Worm (Caenorhabditis elegans) whole organism, L4 larva: Measurements from ENCODE around the gene clhm-1.

Experiments
- F44E2.7 ChIP-seq: fragments of 200-800 bp; sonication (Bioruptor generic); IDR thresholded peaks from 2 replicates; pipeline ENCODE4 v2.1.2; 2022; ENCODE audit warnings: missing genetic modification characterization, missing compliant biosample characterization
- F49E8.2 ChIP-seq: sonication (generic microtip); optimal IDR thresholded peaks from 2 replicates; lab custom pipeline; 2016; ENCODE audit warnings: missing compliant biosample characterization, mild to moderate bottlenecking, missing genetic modification characterization, borderline replicate concordance
- R02D3.7 ChIP-seq: fragments of 150-350 bp; sonication (generic microtip); optimal IDR thresholded peaks from 3 replicates; lab custom pipeline; 2014; ENCODE audit warnings: missing biosample characterization, missing genetic modification characterization
- T20F7.1 ChIP-seq: fragments of 200-800 bp; sonication (Bioruptor generic); optimal IDR thresholded peaks from 2 replicates; lab custom pipeline; 2018; ENCODE audit warnings: mild to moderate bottlenecking, missing genetic modification characterization, missing compliant biosample characterization
- Y48G9A.11 ChIP-seq: fragments of 200-800 bp; sonication (Bioruptor generic); IDR thresholded peaks from 2 replicates; pipeline ENCODE4 v1.3.6; 2022; ENCODE audit warnings: missing genetic modification reagents, missing genetic modification characterization, missing compliant biosample characterization
- Y5F2A.4 ChIP-seq: fragments of 200-800 bp; sonication (Bioruptor generic); optimal IDR thresholded peaks from 2 replicates; lab custom pipeline; 2018; ENCODE audit warnings: mild to moderate bottlenecking, missing genetic modification characterization, missing compliant biosample characterization
- Y75B8A.6 ChIP-seq: fragments of 200-800 bp; sonication (Bioruptor generic); IDR thresholded peaks from 2 replicates; pipeline ENCODE4 v1.3.6; 2022; ENCODE audit warnings: missing genetic modification reagents, missing genetic modification characterization, missing compliant biosample characterization
- ZK337.2 ChIP-seq: fragments of 200-800 bp; sonication (Bioruptor generic); IDR thresholded peaks from 2 replicates; pipeline ENCODE4 v1.3.6; 2022; ENCODE audit warnings: missing genetic modification reagents, missing genetic modification characterization, missing compliant biosample characterization
- aha-1 ChIP-seq: fragments of 150-350 bp; peaks from one replicate; lab custom pipeline; 2014; ENCODE audit warnings: missing biosample characterization, missing genetic modification characterization
- attf-4 ChIP-seq: sonication (generic microtip); optimal IDR thresholded peaks from 3 replicates; lab custom pipeline; 2017; ENCODE audit warnings: missing biosample characterization, missing genetic modification characterization
- ceh-28 ChIP-seq: fragments of 150-350 bp; optimal IDR thresholded peaks from 2 replicates; lab custom pipeline; 2014; ENCODE audit warnings: missing biosample characterization, missing genetic modification reagents, missing genetic modification characterization
- ceh-44 ChIP-seq: fragments of 200-800 bp; sonication (Bioruptor generic); IDR thresholded peaks from 2 replicates; pipeline ENCODE4 v1.3.6; 2022; ENCODE audit warnings: missing genetic modification reagents, missing genetic modification characterization, missing compliant biosample characterization
- ces-1 ChIP-seq: fragments of 150-350 bp; sonication (generic microtip); optimal IDR thresholded peaks from 4 replicates; lab custom pipeline; 2014; ENCODE audit warnings: missing biosample characterization, missing genetic modification reagents, missing genetic modification characterization
- dmd-6 ChIP-seq: fragments of 200-800 bp; sonication (Bioruptor generic); IDR thresholded peaks from 2 replicates; pipeline ENCODE4 v1.3.6; 2022; ENCODE audit warnings: missing genetic modification reagents, missing genetic modification characterization, missing compliant biosample characterization
- dve-1 ChIP-seq: sonication (generic microtip); optimal IDR thresholded peaks from 2 replicates; lab custom pipeline; 2017; ENCODE audit warnings: antibody characterized with exemption, mild to moderate bottlenecking, missing genetic modification characterization, missing compliant biosample characterization; ENCODE audit not compliant: insufficient read depth
- egl-27 ChIP-seq: sonication (generic microtip); optimal IDR thresholded peaks from 3 replicates; lab custom pipeline; 2017; ENCODE audit warnings: missing biosample characterization, missing genetic modification reagents, missing genetic modification characterization
- egl-43 ChIP-seq: fragments of 200-800 bp; sonication (Bioruptor generic); IDR thresholded peaks from 2 replicates; pipeline ENCODE4 v1.3.6; 2022; ENCODE audit warnings: missing genetic modification reagents, missing genetic modification characterization, missing compliant biosample characterization
- fkh-10 ChIP-seq: fragments of 150-350 bp; optimal IDR thresholded peaks from 2 replicates; lab custom pipeline; 2014; ENCODE audit warnings: missing biosample characterization, missing genetic modification reagents, missing genetic modification characterization
- fos-1 ChIP-seq: fragments of 150-350 bp; optimal IDR thresholded peaks from 2 replicates; lab custom pipeline; 2014; ENCODE audit warnings: missing biosample characterization, missing genetic modification characterization
- hif-1 ChIP-seq, 2 experiments: sonication (generic microtip); optimal IDR thresholded peaks; 2 replicates each; lab custom pipeline; 2016 to 2017; ENCODE audit warnings: missing compliant biosample characterization in 2 of 2, missing genetic modification characterization in 2 of 2, missing genetic modification reagents in 2 of 2, missing genotype in 2 of 2, mild to moderate bottlenecking in 1 of 2
- hlh-11 ChIP-seq: fragments of 200-800 bp; sonication (Bioruptor generic); optimal IDR thresholded peaks from 2 replicates; lab custom pipeline; 2018; ENCODE audit warnings: mild to moderate bottlenecking, missing genetic modification characterization, missing compliant biosample characterization
- hlh-30 ChIP-seq: sonication (generic microtip); optimal IDR thresholded peaks from 2 replicates; lab custom pipeline; 2017; ENCODE audit warnings: antibody characterized with exemption, mild to moderate bottlenecking, missing genetic modification characterization, missing compliant biosample characterization; ENCODE audit not compliant: insufficient read depth
- hmg-1.1 ChIP-seq: fragments of 200-800 bp; sonication (Bioruptor generic); IDR thresholded peaks from 2 replicates; pipeline ENCODE4 v1.3.6; 2022; ENCODE audit warnings: missing genetic modification reagents, missing genetic modification characterization, missing compliant biosample characterization
- lim-7 ChIP-seq: fragments of 200-800 bp; sonication (Bioruptor generic); IDR thresholded peaks from 2 replicates; pipeline ENCODE4 v1.3.6; 2022; ENCODE audit warnings: missing genetic modification characterization, missing compliant biosample characterization
- lin-15B ChIP-seq: fragments of 150-350 bp; sonication (generic microtip); optimal IDR thresholded peaks from 3 replicates; lab custom pipeline; 2014; ENCODE audit warnings: missing biosample characterization, missing genetic modification characterization
- lsy-2 ChIP-seq, 2 experiments: fragments of 150-350 bp in 1 of 2; sonication (generic microtip) in 1 of 2; optimal IDR thresholded peaks; 2 replicates each; lab custom pipeline; 2014 to 2017; ENCODE audit warnings: missing biosample characterization in 2 of 2, missing genetic modification characterization in 2 of 2
- madf-5 ChIP-seq, 2 experiments: fragments of 200-800 bp; sonication (Bioruptor generic); IDR thresholded peaks; 2 replicates each; pipeline ENCODE4 v1.3.6; 2022; ENCODE audit warnings: missing compliant biosample characterization in 2 of 2, missing genetic modification characterization in 2 of 2
- mdl-1 ChIP-seq, 2 experiments: fragments of 150-350 bp in 1 of 2; sonication (generic microtip) in 1 of 2; optimal IDR thresholded peaks; 2 replicates each; lab custom pipeline; 2014 to 2017; ENCODE audit warnings: missing biosample characterization in 2 of 2, missing genetic modification characterization in 2 of 2
- mep-1 ChIP-seq: fragments of 150-350 bp; sonication (generic microtip); optimal IDR thresholded peaks from 3 replicates; lab custom pipeline; 2014; ENCODE audit warnings: missing biosample characterization, missing genetic modification characterization
- mxl-3 ChIP-seq: fragments of 200-800 bp; sonication (Bioruptor generic); optimal IDR thresholded peaks from 2 replicates; lab custom pipeline; 2018; ENCODE audit warnings: mild to moderate bottlenecking, missing genetic modification characterization, missing compliant biosample characterization
- nhr-102 ChIP-seq: sonication (generic microtip); optimal IDR thresholded peaks from 2 replicates; lab custom pipeline; 2016; ENCODE audit warnings: mild to moderate bottlenecking, missing genetic modification characterization, moderate library complexity, missing compliant biosample characterization
- nhr-237 ChIP-seq: sonication (generic microtip); optimal IDR thresholded peaks from 2 replicates; lab custom pipeline; 2017; ENCODE audit warnings: missing biosample characterization, missing genetic modification characterization
- nhr-25 ChIP-seq: sonication (generic microtip); optimal IDR thresholded peaks from 2 replicates; lab custom pipeline; 2017; ENCODE audit warnings: missing genetic modification characterization, mild to moderate bottlenecking, missing compliant biosample characterization, antibody characterized with exemption, moderate library complexity, borderline replicate concordance; ENCODE audit not compliant: insufficient read depth
- nhr-28 ChIP-seq: fragments of 150-350 bp; optimal IDR thresholded peaks from 2 replicates; lab custom pipeline; 2014; ENCODE audit warnings: missing biosample characterization, missing genetic modification characterization
- nhr-41 ChIP-seq: fragments of 200-800 bp; sonication (Bioruptor generic); IDR thresholded peaks from 2 replicates; pipeline ENCODE4 v1.3.6; 2022; ENCODE audit warnings: missing genetic modification reagents, missing genetic modification characterization, missing compliant biosample characterization
- nhr-48 ChIP-seq: sonication (generic microtip); optimal IDR thresholded peaks from 2 replicates; lab custom pipeline; 2016; ENCODE audit warnings: mild to moderate bottlenecking, missing genetic modification characterization, missing compliant biosample characterization
- nhr-76 ChIP-seq: fragments of 150-350 bp; optimal IDR thresholded peaks from 2 replicates; lab custom pipeline; 2014; ENCODE audit warnings: missing biosample characterization, missing genetic modification characterization
- nhr-77 ChIP-seq: fragments of 150-350 bp; optimal IDR thresholded peaks from 2 replicates; lab custom pipeline; 2014; ENCODE audit warnings: missing biosample characterization, missing genetic modification characterization
- pha-4 ChIP-seq, 2 experiments: fragments of 150-350 bp in 1 of 2; fragments of 200-800 bp in 1 of 2; sonication (Bioruptor generic) in 1 of 2; IDR thresholded peaks in 1 of 2; optimal IDR thresholded peaks in 1 of 2; 2 replicates each; pipeline versions ENCODE4 v1.3.6 to Lab custom; 2014 to 2022; ENCODE audit warnings: missing genetic modification characterization in 2 of 2, missing genetic modification reagents in 2 of 2, missing biosample characterization in 1 of 2, missing compliant biosample characterization in 1 of 2
- php-3 ChIP-seq: fragments of 200-800 bp; sonication (Bioruptor generic); IDR thresholded peaks from 2 replicates; pipeline ENCODE4 v1.3.6; 2022; ENCODE audit warnings: missing genetic modification reagents, missing genetic modification characterization, missing compliant biosample characterization
- rbr-2 ChIP-seq: sonication (generic microtip); optimal IDR thresholded peaks from 2 replicates; lab custom pipeline; 2016; ENCODE audit warnings: missing genotype, missing genetic modification characterization, missing compliant biosample characterization
- set-16 ChIP-seq: fragments of 200-800 bp; sonication (Bioruptor generic); IDR thresholded peaks from 2 replicates; pipeline ENCODE4 v1.3.6; 2022; ENCODE audit warnings: missing genetic modification reagents, missing genetic modification characterization, missing compliant biosample characterization
- skn-1 ChIP-seq: fragments of 150-350 bp; optimal IDR thresholded peaks from 2 replicates; lab custom pipeline; 2014; ENCODE audit warnings: missing biosample characterization, missing genetic modification characterization
- spr-1 ChIP-seq: sonication (generic microtip); optimal IDR thresholded peaks from 2 replicates; lab custom pipeline; 2016; ENCODE audit warnings: mild to moderate bottlenecking, missing genetic modification characterization, missing compliant biosample characterization
- tra-1 ChIP-seq: fragments of 200-800 bp; sonication (Bioruptor generic); IDR thresholded peaks from 2 replicates; pipeline ENCODE4 v1.3.6; 2022; ENCODE audit warnings: missing genetic modification reagents, missing genetic modification characterization, missing compliant biosample characterization
- unc-130 ChIP-seq: sonication (generic microtip); optimal IDR thresholded peaks from 2 replicates; lab custom pipeline; 2016; ENCODE audit warnings: missing genetic modification reagents, missing genetic modification characterization, missing compliant biosample characterization
- zfp-3 ChIP-seq: fragments of 200-800 bp; sonication (Bioruptor generic); conservative IDR thresholded peaks from 2 replicates; pipeline ENCODE4 v1.3.6; 2022; ENCODE audit warnings: missing genetic modification reagents, missing genetic modification characterization, missing compliant biosample characterization
- zip-11 ChIP-seq: fragments of 200-800 bp; sonication (Bioruptor generic); IDR thresholded peaks from 2 replicates; pipeline ENCODE4 v1.3.6; 2022; ENCODE audit warnings: missing genetic modification characterization, missing compliant biosample characterization

The clhm-1 gene

DNA sequence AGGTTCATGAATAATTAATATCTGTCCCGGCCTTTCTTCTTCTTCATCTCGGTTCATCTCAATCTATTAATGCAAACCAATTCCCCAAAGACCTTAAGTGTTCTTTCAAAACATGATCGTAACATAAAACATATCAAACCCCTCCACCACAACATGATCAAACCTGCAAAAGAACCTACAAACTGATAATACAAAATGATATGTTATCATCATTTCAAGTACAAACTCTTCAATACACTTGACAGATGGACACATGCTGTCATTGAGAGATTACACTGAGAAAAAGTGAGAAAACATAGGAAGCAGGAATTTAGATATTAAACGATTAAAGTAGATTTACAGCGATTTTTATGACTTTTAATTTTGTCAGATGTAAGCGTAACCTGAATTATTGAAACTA is 46.3 kb downstream of the clhm-1 start (continued):
- TF ChIP-seq lim-7 (no peak), nhr-41 (GFP tag; lab: Robert Waterston, UW) (no peak), hmg-1.1 (GFP tag; lab: Robert Waterston, UW) (no peak), egl-43 (GFP tag; lab: Robert Waterston, UW) (no peak), tra-1 (GFP tag; lab: Robert Waterston, UW) (peak; percentile 65), nhr-28 (tag; lab: Kevin White, UChicago) (peak; percentile 96), mxl-3 (GFP tag; lab: Kevin White, UChicago) (peak; percentile 61), zfp-3 (GFP tag; lab: Robert Waterston, UW) (no peak)

DNA sequence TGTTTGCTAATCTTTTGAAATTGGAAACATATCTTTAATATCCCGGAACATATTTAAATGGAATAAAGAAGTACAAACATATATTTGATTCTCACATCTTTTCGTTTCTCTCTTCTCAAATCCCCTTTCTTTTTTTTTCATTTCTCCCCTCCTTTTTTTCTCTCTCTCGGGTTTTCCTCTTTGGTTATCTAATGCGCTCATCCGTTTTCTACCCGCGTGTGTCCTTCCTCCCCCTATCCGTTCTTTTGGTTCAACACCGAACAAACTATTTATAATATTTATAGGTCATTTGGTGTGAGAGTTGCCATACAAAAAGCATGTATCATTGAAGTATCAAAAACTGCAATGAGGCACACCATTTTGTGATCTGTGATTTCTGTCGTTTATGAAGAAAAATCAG is 46.9 kb downstream of the clhm-1 start:
- TF ChIP-seq rbr-2 (no peak), unc-130 (no peak), dve-1 (no peak), lsy-2 (tag; optimal IDR thresholded peaks at IDR 0.05; lab: Kevin White, UChicago) (peak in 1 of 2 experiments; percentile 67), nhr-41 (GFP tag; lab: Robert Waterston, UW) (no peak), lin-15B (tag; lab: Kevin White, UChicago) (no peak), nhr-48 (tag; lab: Kevin White, UChicago) (peak; percentile 23), nhr-28 (tag; lab: Kevin White, UChicago) (peak; percentile 51), F49E8.2 (tag; lab: Kevin White, UChicago) (no peak), nhr-102 (tag; lab: Kevin White, UChicago) (no peak), nhr-76 (tag; lab: Kevin White, UChicago) (no peak), R02D3.7 (no peak), mdl-1 (tag; optimal IDR thresholded peaks at IDR 0.05; lab: Kevin White, UChicago) (peak; percentile 25 to 63), fos-1 (tag; lab: Kevin White, UChicago) (no peak), ceh-28 (no peak), skn-1 (tag; lab: Kevin White, UChicago) (no peak), set-16 (no peak), aha-1 (tag; lab: Kevin White, UChicago) (peak; percentile 21), hlh-11 (tag; lab: Kevin White, UChicago) (peak; percentile 38), nhr-25 (tag; lab: Kevin White, UChicago) (peak; percentile 54), zip-11 (GFP tag; lab: Robert Waterston, UW) (no peak), hlh-30 (tag; lab: Kevin White, UChicago) (peak; percentile 5), attf-4 (tag; lab: Kevin White, UChicago) (no peak), php-3 (GFP tag; lab: Robert Waterston, UW) (no peak), madf-5 (GFP tag; IDR thresholded peaks at IDR 0.05; lab: Robert Waterston, UW) (no peak), dmd-6 (GFP tag; lab: Robert Waterston, UW) (peak; percentile 53), spr-1 (tag; lab: Kevin White, UChicago) (no peak), nhr-237 (tag; lab: Kevin White, UChicago) (no peak), ces-1 (GFP tag; lab: Kevin White, UChicago) (no peak), ceh-44 (GFP tag; lab: Robert Waterston, UW) (no peak), Y5F2A.4 (GFP tag; lab: Kevin White, UChicago) (no peak), T20F7.1 (GFP tag; lab: Kevin White, UChicago) (no peak), pha-4 (GFP tag; IDR thresholded peaks at IDR 0.05; lab: Robert Waterston, UW) (no peak), pha-4 (tag; optimal IDR thresholded peaks at IDR 0.05; lab: Kevin White, UChicago) (no peak), mep-1 (tag; lab: Kevin White, UChicago) (peak; percentile 71), fkh-10 (GFP tag; lab: Kevin White, UChicago) (no peak), nhr-77 (no peak), Y75B8A.6 (GFP tag; lab: Robert Waterston, UW) (no peak), lim-7 (no peak), Y48G9A.11 (GFP tag; lab: Robert Waterston, UW) (no peak), egl-27 (tag; lab: Kevin White, UChicago) (no peak), hif-1 (tag; optimal IDR thresholded peaks at IDR 0.05; lab: Kevin White, UChicago) (peak in 1 of 2 experiments; percentile 14), ZK337.2 (no peak), F44E2.7 (GFP tag; lab: Robert Waterston, UW) (no peak)
